Worm (Caenorhabditis elegans) whole organism, young adult: Measurements from ENCODE around the gene col-148.

ENCODE experiments used
- F10E7.11 ChIP-seq: sonication (generic microtip); optimal IDR thresholded peaks from 2 replicates; lab custom pipeline; 2017; ENCODE audit warnings: mild to moderate bottlenecking, missing genetic modification characterization, moderate library complexity, missing compliant biosample characterization
- F33H1.4 ChIP-seq: fragments of 200-800 bp; sonication (Bioruptor generic); IDR thresholded peaks from 2 replicates; pipeline ENCODE4 v1.3.6; 2022; ENCODE audit warnings: missing genetic modification reagents, missing genetic modification characterization, missing compliant biosample characterization
- F37B4.10 ChIP-seq: fragments of 200-800 bp; sonication (Bioruptor generic); IDR thresholded peaks from 2 replicates; pipeline ENCODE4 v1.3.6; 2022; ENCODE audit warnings: missing genetic modification characterization, missing compliant biosample characterization
- F55B11.4 ChIP-seq: sonication (generic microtip); optimal IDR thresholded peaks from 2 replicates; lab custom pipeline; 2016; ENCODE audit warnings: missing compliant biosample characterization, missing genetic modification characterization, borderline replicate concordance; ENCODE audit not compliant: insufficient read depth
- F57A8.1 ChIP-seq: fragments of 200-800 bp; sonication (Bioruptor generic); optimal IDR thresholded peaks from 2 replicates; lab custom pipeline; 2018; ENCODE audit warnings: mild to moderate bottlenecking, missing genetic modification characterization, moderate library complexity, missing compliant biosample characterization
- K11D2.4 ChIP-seq: fragments of 200-800 bp; sonication (Bioruptor generic); IDR thresholded peaks from 2 replicates; pipeline ENCODE4 v1.3.6; 2022; ENCODE audit warnings: missing genetic modification reagents, missing genetic modification characterization, missing compliant biosample characterization
- K12H6.12 ChIP-seq: fragments of 200-800 bp; sonication (Bioruptor generic); optimal IDR thresholded peaks from 2 replicates; lab custom pipeline; 2018; ENCODE audit warnings: mild to moderate bottlenecking, missing genetic modification characterization, missing compliant biosample characterization
- T26A5.8 ChIP-seq: sonication (generic microtip); optimal IDR thresholded peaks from 2 replicates; lab custom pipeline; 2016; ENCODE audit warnings: missing genetic modification characterization, missing compliant biosample characterization
- akir-1 ChIP-seq: fragments of 200-800 bp; sonication (Bioruptor generic); optimal IDR thresholded peaks from 2 replicates; lab custom pipeline; 2018; ENCODE audit warnings: mild to moderate bottlenecking, missing genetic modification characterization, moderate library complexity, missing compliant biosample characterization
- athp-1 ChIP-seq: sonication (generic microtip); optimal IDR thresholded peaks from 2 replicates; lab custom pipeline; 2017; ENCODE audit warnings: mild to moderate bottlenecking, missing genetic modification characterization, missing compliant biosample characterization
- bed-1 ChIP-seq: fragments of 200-800 bp; sonication (Bioruptor generic); IDR thresholded peaks from 2 replicates; pipeline ENCODE4 v1.3.6; 2022; ENCODE audit warnings: missing genetic modification reagents, missing genetic modification characterization, missing compliant biosample characterization
- cebp-1 ChIP-seq, 2 experiments: fragments of 200-800 bp in 1 of 2; sonication (Bioruptor generic) in 1 of 2; sonication (generic microtip) in 1 of 2; IDR thresholded peaks in 1 of 2; optimal IDR thresholded peaks in 1 of 2; 2 replicates each; pipeline versions ENCODE4 v1.3.6 to Lab custom; 2017 to 2022; ENCODE audit warnings: missing compliant biosample characterization in 2 of 2, missing genetic modification characterization in 2 of 2, mild to moderate bottlenecking in 1 of 2, missing genetic modification reagents in 1 of 2, moderate library complexity in 1 of 2
- ceh-100 ChIP-seq: fragments of 200-800 bp; sonication (Bioruptor generic); IDR thresholded peaks from 2 replicates; pipeline ENCODE4 v1.3.6; 2022; ENCODE audit warnings: missing genetic modification reagents, missing genetic modification characterization, missing compliant biosample characterization
- ceh-27 ChIP-seq: fragments of 200-800 bp; sonication (Bioruptor generic); optimal IDR thresholded peaks from 2 replicates; lab custom pipeline; 2018; ENCODE audit warnings: mild to moderate bottlenecking, missing genetic modification characterization, moderate library complexity, missing compliant biosample characterization
- ceh-58 ChIP-seq: fragments of 200-800 bp; sonication (Bioruptor generic); IDR thresholded peaks from 2 replicates; pipeline ENCODE4 v1.3.6; 2022; ENCODE audit warnings: missing genetic modification characterization, missing compliant biosample characterization
- ceh-79 ChIP-seq: sonication (generic microtip); optimal IDR thresholded peaks from 2 replicates; lab custom pipeline; 2017; ENCODE audit warnings: mild to moderate bottlenecking, missing genetic modification characterization, missing compliant biosample characterization
- efl-1 ChIP-seq: fragments of 150-350 bp; optimal IDR thresholded peaks from 2 replicates; lab custom pipeline; 2014; ENCODE audit warnings: missing biosample characterization, missing genetic modification reagents, missing genetic modification characterization
- egrh-3 ChIP-seq: fragments of 200-800 bp; sonication (Bioruptor generic); IDR thresholded peaks from 2 replicates; pipeline ENCODE4 v1.3.6; 2022; ENCODE audit warnings: missing genetic modification reagents, missing genetic modification characterization, missing compliant biosample characterization
- hsf-1 ChIP-seq: fragments of 200-800 bp; sonication (Bioruptor generic); IDR thresholded peaks from 2 replicates; pipeline ENCODE4 v1.3.6; 2022; ENCODE audit warnings: missing genetic modification reagents, missing genetic modification characterization, missing compliant biosample characterization
- lin-40 ChIP-seq: sonication (generic microtip); optimal IDR thresholded peaks from 2 replicates; lab custom pipeline; 2016; ENCODE audit warnings: missing genetic modification characterization, mild to moderate bottlenecking, missing compliant biosample characterization, missing genotype, missing genetic modification reagents
- mel-28 ChIP-seq: sonication (generic microtip); optimal IDR thresholded peaks from 2 replicates; lab custom pipeline; 2016; ENCODE audit warnings: borderline replicate concordance, mild to moderate bottlenecking, missing genetic modification characterization, missing compliant biosample characterization
- mes-4 ChIP-seq: sonication (generic microtip); optimal IDR thresholded peaks from 2 replicates; lab custom pipeline; 2016; ENCODE audit warnings: missing genotype, missing genetic modification characterization, missing compliant biosample characterization
- nfya-2 ChIP-seq: fragments of 200-800 bp; sonication (Bioruptor generic); IDR thresholded peaks from 2 replicates; pipeline ENCODE4 v1.3.6; 2022; ENCODE audit warnings: missing genetic modification reagents, missing genetic modification characterization, missing compliant biosample characterization
- nfyb-1 ChIP-seq: fragments of 200-800 bp; sonication (Bioruptor generic); IDR thresholded peaks from 2 replicates; pipeline ENCODE4 v1.3.6; 2022; ENCODE audit warnings: missing genetic modification reagents, missing genetic modification characterization, missing compliant biosample characterization
- nhr-179 ChIP-seq: sonication (generic microtip); optimal IDR thresholded peaks from 2 replicates; lab custom pipeline; 2016; ENCODE audit warnings: mild to moderate bottlenecking, missing genetic modification characterization, missing compliant biosample characterization
- nhr-27 ChIP-seq: fragments of 200-800 bp; sonication (Bioruptor generic); optimal IDR thresholded peaks from 2 replicates; lab custom pipeline; 2018; ENCODE audit warnings: mild to moderate bottlenecking, missing genetic modification characterization, moderate library complexity, missing compliant biosample characterization
- nhr-80 ChIP-seq: sonication (generic microtip); optimal IDR thresholded peaks from 2 replicates; lab custom pipeline; 2016; ENCODE audit warnings: missing genetic modification characterization, missing compliant biosample characterization
- pha-4 ChIP-seq: fragments of 150-350 bp; sonication (generic microtip); optimal IDR thresholded peaks from 2 replicates; lab custom pipeline; 2014; ENCODE audit warnings: missing biosample characterization, missing genetic modification reagents, missing genetic modification characterization
- snpc-4 ChIP-seq, 5 experiments: fragments of 150-350 bp in 1 of 5; sonication (generic microtip) in 4 of 5; optimal IDR thresholded peaks; 2 replicates each; lab custom pipeline; 2014 to 2018; ENCODE audit warnings: missing genetic modification characterization in 5 of 5, missing biosample characterization in 3 of 5, antibody characterized with exemption in 2 of 5, mild to moderate bottlenecking in 2 of 5, missing compliant biosample characterization in 2 of 5, missing genotype in 2 of 5, moderate library complexity in 2 of 5, missing genetic modification reagents in 1 of 5
- tlf-1 ChIP-seq: fragments of 200-800 bp; sonication (Bioruptor generic); optimal IDR thresholded peaks from 2 replicates; lab custom pipeline; 2018; ENCODE audit warnings: mild to moderate bottlenecking, missing genetic modification characterization, missing compliant biosample characterization
- unc-62 ChIP-seq: fragments of 150-350 bp; optimal IDR thresholded peaks from 2 replicates; lab custom pipeline; 2014; ENCODE audit warnings: missing biosample characterization, missing genetic modification reagents, missing genetic modification characterization
- xnd-1 ChIP-seq: sonication (generic microtip); optimal IDR thresholded peaks from 2 replicates; lab custom pipeline; 2016; ENCODE audit warnings: missing genotype, missing genetic modification reagents, missing genetic modification characterization, missing compliant biosample characterization
- ztf-18 ChIP-seq: sonication (generic microtip); optimal IDR thresholded peaks from 2 replicates; lab custom pipeline; 2016; ENCODE audit warnings: missing genotype, mild to moderate bottlenecking, missing genetic modification characterization, missing compliant biosample characterization

Gene col-148

ce11 chrV:10255005-10255472 is 13.5 kb downstream of the col-148 start, which contains the start of gene rop-1:
Gene rop-1, minus strand, starts transcription at chrV:10255055.
- TF ChIP-seq K12H6.12 (tag; lab: Kevin White, UChicago) (no peak), F37B4.10 (GFP tag; lab: Robert Waterston, UW) (no peak), nhr-80 (tag; lab: Kevin White, UChicago) (peak; percentile 38), nhr-179 (tag; lab: Kevin White, UChicago) (no peak), ztf-18 (tag; lab: Kevin White, UChicago) (no peak), F55B11.4 (tag; lab: Kevin White, UChicago) (no peak), cebp-1 (GFP tag; IDR thresholded peaks at IDR 0.05; lab: Robert Waterston, UW) (0 out of 2 replicates have a peak, but pooled peaks have one; percentile 31), cebp-1 (tag; optimal IDR thresholded peaks at IDR 0.05; lab: Kevin White, UChicago) (peak; percentile 87), F57A8.1 (GFP tag; lab: Kevin White, UChicago) (no peak), unc-62 (GFP tag; lab: Kevin White, UChicago) (peak; percentile 42), T26A5.8 (no peak), F33H1.4 (no peak), snpc-4 (GFP tag; optimal IDR thresholded peaks at IDR 0.05; lab: Kevin White, UChicago) (no peak), snpc-4 (tag; optimal IDR thresholded peaks at IDR 0.05; lab: Kevin White, UChicago) (peak in 1 of 4 experiments; percentile 8), nfya-2 (GFP tag; lab: Robert Waterston, UW) (no peak), efl-1 (GFP tag; lab: Kevin White, UChicago) (no peak), mes-4 (no peak), ceh-58 (GFP tag; lab: Robert Waterston, UW) (no peak), pha-4 (no peak)
- TF ChIP-seq, all 124 proteins: peak for 4

- TF ChIP-seq ceh-79 (tag; lab: Kevin White, UChicago) (no peak), cebp-1 (GFP tag; IDR thresholded peaks at IDR 0.05; lab: Robert Waterston, UW) (no peak), cebp-1 (tag; optimal IDR thresholded peaks at IDR 0.05; lab: Kevin White, UChicago) (peak; percentile 32), pha-4 (peak; percentile 31), athp-1 (no peak), nhr-80 (tag; lab: Kevin White, UChicago) (peak; percentile 91)
These were observed 14.5 kb downstream of the col-148 start, which contains the start of gene nhr-232 for ce11 chrV:10256050-10256449. Gene nhr-232, plus strand, starts transcription at chrV:10256170.

ce11 chrV:10260460-10260859 is 18.9 kb downstream of the col-148 start, which contains the start of gene sri-18:
Gene sri-18, minus strand, starts transcription at chrV:10260560.
- TF ChIP-seq hsf-1 (GFP tag; lab: Robert Waterston, UW): no peak
- no peak for TF ChIP-seq nfyb-1 (GFP tag; lab: Robert Waterston, UW)
- no peak for TF ChIP-seq akir-1
- no peak for TF ChIP-seq cebp-1 (GFP tag; IDR thresholded peaks at IDR 0.05; lab: Robert Waterston, UW)
- no peak for TF ChIP-seq cebp-1 (tag; optimal IDR thresholded peaks at IDR 0.05; lab: Kevin White, UChicago)
- TF ChIP-seq efl-1 (GFP tag; lab: Kevin White, UChicago): no peak
- no peak for TF ChIP-seq mel-28 (tag; lab: Kevin White, UChicago)
- TF ChIP-seq lin-40: no peak

ce11 chrV:10265019-10265418 is 23.5 kb downstream of the col-148 start:
- no peak for TF ChIP-seq ceh-27 (GFP tag; lab: Kevin White, UChicago)
- no peak for TF ChIP-seq ceh-100 (GFP tag; lab: Robert Waterston, UW)
- no peak for TF ChIP-seq lin-40
- TF ChIP-seq xnd-1 (tag; lab: Kevin White, UChicago): no peak
- no peak for TF ChIP-seq egrh-3 (GFP tag; lab: Robert Waterston, UW)
- TF ChIP-seq snpc-4 (GFP tag; optimal IDR thresholded peaks at IDR 0.05; lab: Kevin White, UChicago): no peak
- no peak for TF ChIP-seq snpc-4 (tag; optimal IDR thresholded peaks at IDR 0.05; lab: Kevin White, UChicago)
- TF ChIP-seq tlf-1 (GFP tag; lab: Kevin White, UChicago): no peak
- no peak for TF ChIP-seq K11D2.4 (GFP tag; lab: Robert Waterston, UW)
- TF ChIP-seq athp-1: no peak
- TF ChIP-seq F10E7.11: no peak
- no peak for TF ChIP-seq efl-1 (GFP tag; lab: Kevin White, UChicago)
- no peak for TF ChIP-seq nhr-27 (tag; lab: Kevin White, UChicago)
- TF ChIP-seq bed-1 (GFP tag; lab: Robert Waterston, UW): no peak
